Fruit fly (Drosophila melanogaster) whole organism, embryonic: ENCODE measurements around the gene CG6048.
A peak's percentile ranks its signal among the peaks of the same experiment; 100 is the strongest.

Source experiments
- Ada2b ChIP-seq: fragments of 200-800 bp; sonication (Bioruptor generic); IDR thresholded peaks from 2 replicates; pipeline ENCODE4 v1.3.6; 2022; ENCODE audit warnings: missing biosample characterization, missing genetic modification characterization
- Bdp1 ChIP-seq: fragments of 200-800 bp; sonication (Bioruptor generic); optimal IDR thresholded peaks from 3 replicates; lab custom pipeline; 2016; ENCODE audit warnings: missing biosample characterization, missing genetic modification characterization
- CG10321 ChIP-seq: fragments of 200-800 bp; sonication (Bioruptor generic); IDR thresholded peaks from 2 replicates; pipeline ENCODE4 v1.3.6; 2022; ENCODE audit warnings: missing biosample characterization, missing genetic modification characterization
- CG10979 ChIP-seq: fragments of 200-800 bp; sonication (Bioruptor generic); optimal IDR thresholded peaks from 2 replicates; lab custom pipeline; 2018; ENCODE audit warnings: missing biosample characterization, mild to moderate bottlenecking, missing genetic modification characterization, moderate library complexity
- CG11085 ChIP-seq: fragments of 200-800 bp; sonication (Bioruptor generic); IDR thresholded peaks from 2 replicates; pipeline ENCODE4 v1.3.6; 2022; ENCODE audit warnings: missing biosample characterization, missing genetic modification characterization
- CG11247 ChIP-seq: fragments of 200-800 bp; sonication (Bioruptor generic); IDR thresholded peaks from 2 replicates; pipeline ENCODE4 v1.3.6; 2022; ENCODE audit warnings: missing biosample characterization, missing genetic modification characterization
- CG12236 ChIP-seq: fragments of 200-800 bp; sonication (Bioruptor generic); optimal IDR thresholded peaks from 2 replicates; lab custom pipeline; 2016; ENCODE audit warnings: missing biosample characterization, missing genetic modification characterization
- CG1603 ChIP-seq: fragments of 200-800 bp; sonication (Bioruptor generic); optimal IDR thresholded peaks from 2 replicates; lab custom pipeline; 2019; ENCODE audit warnings: missing biosample characterization, mild to moderate bottlenecking, missing genetic modification characterization, moderate library complexity
- CG17612 ChIP-seq: fragments of 200-800 bp; sonication (Bioruptor generic); IDR thresholded peaks from 2 replicates; pipeline ENCODE4 v1.3.6; 2022; ENCODE audit warnings: missing biosample characterization, missing genetic modification characterization
- CG2678 ChIP-seq: fragments of 200-800 bp; sonication (Bioruptor generic); optimal IDR thresholded peaks from 3 replicates; lab custom pipeline; 2019; ENCODE audit warnings: missing biosample characterization, mild to moderate bottlenecking, missing genetic modification characterization, moderate library complexity
- CG3407 ChIP-seq: fragments of 200-800 bp; sonication (Bioruptor generic); optimal IDR thresholded peaks from 2 replicates; lab custom pipeline; 2018; ENCODE audit warnings: missing biosample characterization, mild to moderate bottlenecking, missing genetic modification characterization
- CG3838 ChIP-seq: fragments of 200-800 bp; sonication (Bioruptor generic); optimal IDR thresholded peaks from 3 replicates; lab custom pipeline; 2016; ENCODE audit warnings: missing biosample characterization, missing genetic modification characterization
- CG42726 ChIP-seq: fragments of 200-800 bp; sonication (Bioruptor generic); IDR thresholded peaks from 2 replicates; pipeline ENCODE4 v1.3.6; 2022; ENCODE audit warnings: missing biosample characterization, missing genetic modification characterization; ENCODE audit not compliant: partially characterized antibody
- CG4424 ChIP-seq: fragments of 200-800 bp; sonication (Bioruptor generic); optimal IDR thresholded peaks from 3 replicates; lab custom pipeline; 2016; ENCODE audit warnings: missing biosample characterization, missing genetic modification characterization
- CG4617 ChIP-seq: fragments of 200-800 bp; sonication (Bioruptor generic); optimal IDR thresholded peaks from 3 replicates; lab custom pipeline; 2016; ENCODE audit warnings: missing biosample characterization, missing genetic modification characterization, borderline replicate concordance
- CG7357 ChIP-seq: fragments of 200-800 bp; sonication (Bioruptor generic); IDR thresholded peaks from 3 replicates; pipeline ENCODE4 v1.3.6; 2022; ENCODE audit warnings: missing biosample characterization, missing genetic modification characterization
- CG8388 ChIP-seq: fragments of 200-800 bp; sonication (Bioruptor generic); optimal IDR thresholded peaks from 2 replicates; lab custom pipeline; 2019; ENCODE audit warnings: missing biosample characterization, mild to moderate bottlenecking, missing genetic modification characterization, moderate library complexity
- CG9727 ChIP-seq: fragments of 200-800 bp; sonication (Bioruptor generic); optimal IDR thresholded peaks from 3 replicates; lab custom pipeline; 2017; ENCODE audit warnings: missing biosample characterization, mild to moderate bottlenecking, missing genetic modification characterization
- CG9876 ChIP-seq: fragments of 200-800 bp; sonication (Bioruptor generic); optimal IDR thresholded peaks from 2 replicates; lab custom pipeline; 2016; ENCODE audit warnings: missing biosample characterization, missing genetic modification characterization
- CoRest ChIP-seq: fragments of 200-800 bp; sonication (Bioruptor generic); optimal IDR thresholded peaks from 3 replicates; lab custom pipeline; 2018; ENCODE audit warnings: missing biosample characterization, mild to moderate bottlenecking, missing genetic modification characterization, moderate library complexity
- Ets65A ChIP-seq: fragments of 200-800 bp; sonication (Bioruptor generic); peaks from one replicate; lab custom pipeline; 2016; ENCODE audit warnings: missing biosample characterization, missing genetic modification characterization
- HmgZ ChIP-seq: fragments of 200-800 bp; sonication (Bioruptor generic); optimal IDR thresholded peaks from 2 replicates; lab custom pipeline; 2018; ENCODE audit warnings: missing biosample characterization, mild to moderate bottlenecking, missing genetic modification characterization
- Hr3 ChIP-seq: fragments of 200-800 bp; sonication (Bioruptor generic); optimal IDR thresholded peaks from 3 replicates; lab custom pipeline; 2016; ENCODE audit warnings: missing biosample characterization, missing genetic modification characterization
- Kr ChIP-seq: fragments of 200-800 bp; sonication (Bioruptor generic); optimal IDR thresholded peaks from 2 replicates; lab custom pipeline; 2017; ENCODE audit warnings: missing biosample characterization, mild to moderate bottlenecking, missing genetic modification characterization
- Med ChIP-seq: fragments of 200-800 bp; sonication (Bioruptor generic); peaks from one replicate; lab custom pipeline; 2016; ENCODE audit warnings: missing biosample characterization, missing genetic modification characterization, mild to moderate bottlenecking, inconsistent platforms, moderate library complexity
- Spps ChIP-seq: fragments of 200-800 bp; sonication (Bioruptor generic); optimal IDR thresholded peaks from 2 replicates; lab custom pipeline; 2018; ENCODE audit warnings: missing biosample characterization, mild to moderate bottlenecking, missing genetic modification characterization
- al ChIP-seq: fragments of 200-800 bp; sonication (Bioruptor generic); IDR thresholded peaks from 2 replicates; pipeline ENCODE4 v1.3.6; 2022; ENCODE audit warnings: missing biosample characterization, missing genetic modification characterization
- bigmax ChIP-seq: fragments of 200-800 bp; sonication (Bioruptor generic); optimal IDR thresholded peaks from 2 replicates; lab custom pipeline; 2018; ENCODE audit warnings: missing biosample characterization, mild to moderate bottlenecking, missing genetic modification characterization
- btn ChIP-seq: fragments of 200-800 bp; sonication (Bioruptor generic); optimal IDR thresholded peaks from 2 replicates; lab custom pipeline; 2016; ENCODE audit warnings: missing biosample characterization, missing genetic modification characterization
- cg ChIP-seq: fragments of 200-800 bp; sonication (Bioruptor generic); optimal IDR thresholded peaks from 3 replicates; lab custom pipeline; 2019; ENCODE audit warnings: missing biosample characterization, mild to moderate bottlenecking, missing genetic modification characterization, moderate library complexity
- ci ChIP-seq: fragments of 200-800 bp; sonication (Bioruptor generic); IDR thresholded peaks from 3 replicates; pipeline ENCODE4 v1.3.6; 2022; ENCODE audit warnings: missing biosample characterization, missing genetic modification characterization
- en ChIP-seq: fragments of 200-800 bp; sonication (Bioruptor generic); optimal IDR thresholded peaks from 2 replicates; lab custom pipeline; 2016; ENCODE audit warnings: missing biosample characterization, missing genetic modification characterization
- fd3F ChIP-seq: fragments of 200-800 bp; sonication (Bioruptor generic); optimal IDR thresholded peaks from 2 replicates; lab custom pipeline; 2018; ENCODE audit warnings: missing biosample characterization, mild to moderate bottlenecking, missing genetic modification characterization, moderate library complexity
- fd64A ChIP-seq: fragments of 200-800 bp; sonication (Bioruptor generic); optimal IDR thresholded peaks from 3 replicates; lab custom pipeline; 2018; ENCODE audit warnings: missing biosample characterization, mild to moderate bottlenecking, missing genetic modification characterization
- gcm2 ChIP-seq: fragments of 200-800 bp; sonication (Bioruptor generic); optimal IDR thresholded peaks from 2 replicates; lab custom pipeline; 2016; ENCODE audit warnings: missing biosample characterization, missing genetic modification characterization
- gsb ChIP-seq: fragments of 200-800 bp; sonication (Bioruptor generic); IDR thresholded peaks from 2 replicates; pipeline ENCODE4 v1.3.6; 2022; ENCODE audit warnings: missing biosample characterization, missing genetic modification characterization
- hkb ChIP-seq, 2 experiments: fragments of 200-800 bp in 1 of 2; fragments of >200 bp in 1 of 2; sonication (Bioruptor generic) in 1 of 2; IDR thresholded peaks in 1 of 2; optimal IDR thresholded peaks in 1 of 2; 2 replicates each; pipeline versions ENCODE4 v1.3.6 to Lab custom; 2017 to 2022; ENCODE audit warnings: missing biosample characterization in 1 of 2, missing genetic modification characterization in 1 of 2
- inv ChIP-seq: fragments of 200-800 bp; sonication (Bioruptor generic); IDR thresholded peaks from 2 replicates; pipeline ENCODE4 v1.3.6; 2022; ENCODE audit warnings: missing biosample characterization, missing genetic modification characterization; ENCODE audit not compliant: partially characterized antibody
- knrl ChIP-seq: fragments of 200-800 bp; sonication (Bioruptor generic); IDR thresholded peaks from 3 replicates; pipeline ENCODE4 v1.3.6; 2022; ENCODE audit warnings: missing biosample characterization, missing genetic modification characterization; ENCODE audit not compliant: partially characterized antibody
- luna ChIP-seq: fragments of 200-800 bp; sonication (Bioruptor generic); optimal IDR thresholded peaks from 2 replicates; lab custom pipeline; 2016; ENCODE audit warnings: missing biosample characterization, missing genetic modification characterization
- mld ChIP-seq: fragments of 200-800 bp; sonication (Bioruptor generic); IDR thresholded peaks from 3 replicates; pipeline ENCODE4 v1.3.6; 2022; ENCODE audit warnings: missing biosample characterization, missing genetic modification characterization; ENCODE audit not compliant: partially characterized antibody
- nerfin-1 ChIP-seq: fragments of 200-800 bp; sonication (Bioruptor generic); optimal IDR thresholded peaks from 3 replicates; lab custom pipeline; 2019; ENCODE audit warnings: missing biosample characterization, mild to moderate bottlenecking, missing genetic modification characterization, moderate library complexity
- nerfin-2 ChIP-seq: fragments of 200-800 bp; sonication (Bioruptor generic); IDR thresholded peaks from 2 replicates; pipeline ENCODE4 v1.3.6; 2022; ENCODE audit warnings: missing biosample characterization, missing genetic modification characterization; ENCODE audit not compliant: partially characterized antibody
- schlank ChIP-seq: fragments of 200-800 bp; sonication (Bioruptor generic); optimal IDR thresholded peaks from 2 replicates; lab custom pipeline; 2018; ENCODE audit warnings: missing biosample characterization, mild to moderate bottlenecking, missing genetic modification characterization
- sd ChIP-seq: fragments of 200-800 bp; sonication (Bioruptor generic); optimal IDR thresholded peaks from 3 replicates; lab custom pipeline; 2018; ENCODE audit warnings: missing biosample characterization, mild to moderate bottlenecking, missing genetic modification characterization, moderate library complexity
- ssp ChIP-seq: fragments of 200-800 bp; sonication (Bioruptor generic); IDR thresholded peaks from 2 replicates; pipeline ENCODE4 v1.3.6; 2022; ENCODE audit warnings: missing biosample characterization, missing genetic modification characterization
- ttk ChIP-seq: fragments of 200-800 bp; sonication (Bioruptor generic); IDR thresholded peaks from 2 replicates; pipeline ENCODE4 v2.1.2; 2022; ENCODE audit warnings: missing biosample characterization, missing genetic modification characterization
- unpg ChIP-seq: fragments of 200-800 bp; sonication (Bioruptor generic); optimal IDR thresholded peaks from 3 replicates; lab custom pipeline; 2018; ENCODE audit warnings: missing biosample characterization, mild to moderate bottlenecking, missing genetic modification characterization, moderate library complexity

CG6048 gene

DNA sequence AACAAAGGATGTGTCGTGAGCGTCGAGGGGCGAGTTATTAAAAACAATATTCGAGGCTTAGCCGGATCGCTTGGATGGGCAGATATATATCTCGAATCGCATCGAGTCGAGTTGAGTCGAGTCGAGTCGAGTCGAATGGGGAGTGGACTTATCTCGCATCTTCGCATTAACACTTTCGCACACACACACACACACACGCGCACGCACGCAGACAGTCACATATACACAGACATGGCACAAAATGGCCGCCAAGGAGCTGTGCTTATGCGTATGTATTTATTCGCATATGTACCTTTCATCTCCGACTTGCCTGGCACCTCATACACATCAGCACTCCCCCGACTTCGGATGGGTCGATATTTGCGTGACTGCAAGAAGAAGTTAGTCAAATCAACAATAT, 45.6 kb downstream of the CG6048 start (continued):
- TF ChIP-seq btn (GFP tag; lab: Kevin White, UChicago) (no peak), schlank (tag; lab: Kevin White, UChicago) (no peak), CG4617 (GFP tag; lab: Kevin White, UChicago) (no peak), nerfin-2 (GFP tag; lab: Robert Waterston, UW) (no peak), nerfin-1 (tag; lab: Kevin White, UChicago) (no peak), sd (tag; lab: Kevin White, UChicago) (no peak), CG3838 (GFP tag; lab: Kevin White, UChicago) (no peak), luna (GFP tag; lab: Kevin White, UChicago) (no peak), cg (GFP tag; lab: Kevin White, UChicago) (peak; percentile 35), Med (peak; percentile 15), al (GFP tag; lab: Robert Waterston, UW) (no peak), gcm2 (GFP tag; lab: Kevin White, UChicago) (no peak), CG9876 (no peak), Ets65A (GFP tag; lab: Kevin White, UChicago) (no peak), Spps (tag; lab: Kevin White, UChicago) (no peak), CG2678 (tag; lab: Kevin White, UChicago) (no peak)
- TF ChIP-seq, all 482 proteins: peak for 6

DNA sequence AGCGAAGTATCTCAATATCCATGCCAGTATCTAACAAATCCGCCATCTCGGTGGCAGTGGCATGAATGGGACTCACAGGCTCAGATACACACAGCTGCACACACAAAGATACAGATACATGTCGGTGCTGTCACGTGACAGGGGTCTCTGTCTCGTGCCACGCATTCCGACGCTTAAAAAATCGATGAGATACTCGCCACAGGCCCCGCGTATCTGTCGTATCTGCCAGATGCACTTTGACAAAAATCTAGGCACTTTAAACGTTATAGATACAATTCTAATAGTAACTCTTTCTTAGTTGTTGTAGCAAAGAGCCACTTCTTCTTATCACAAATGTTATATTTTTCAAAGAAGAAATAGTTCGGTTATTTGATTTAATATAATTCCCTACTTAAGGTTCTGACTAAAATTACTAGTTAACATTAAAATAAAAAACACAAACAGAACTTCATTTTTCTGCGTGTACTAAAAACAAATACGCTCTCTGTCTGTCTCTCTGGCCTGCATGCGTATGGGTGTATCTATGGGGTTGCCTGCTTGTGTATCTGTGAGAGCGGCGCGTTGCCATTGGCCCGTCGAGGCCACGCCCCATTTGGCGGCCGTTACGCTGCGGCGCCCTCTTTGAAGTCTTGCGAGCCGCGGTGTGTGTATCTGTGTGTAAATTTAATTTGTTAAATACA, 48.5 kb downstream of the CG6048 start, which contains the start of gene CG4766:
TSS of gene CG4766 (minus strand) at position 51 of the 680 bp plus-strand sequence.
- TF ChIP-seq CG11085: 0 out of 2 replicates have a peak, but pooled peaks have one; percentile 10
- peak; percentile 69 for TF ChIP-seq CG1603 (tag; lab: Kevin White, UChicago)
- TF ChIP-seq CG12236 (GFP tag; lab: Kevin White, UChicago): peak; percentile 76
- TF ChIP-seq hkb (optimal IDR thresholded peaks at IDR 0.05; lab: Kevin White, UChicago): no peak
- peak; percentile 74 for TF ChIP-seq hkb (GFP tag; IDR thresholded peaks at IDR 0.05; lab: Robert Waterston, UW)
- peak; percentile 58 for TF ChIP-seq HmgZ (tag; lab: Kevin White, UChicago)
- TF ChIP-seq CG4424 (GFP tag; lab: Kevin White, UChicago): peak; percentile 90
- peak; percentile 62 for TF ChIP-seq ssp
- TF ChIP-seq CG11247 (GFP tag; lab: Robert Waterston, UW): peak; percentile 54; the same call in 1 of the 2 replicates
- 0 out of 2 replicates have a peak, but pooled peaks have one; percentile 31 for TF ChIP-seq CG10321 (GFP tag; lab: Robert Waterston, UW)
- 0 out of 2 replicates have a peak, but pooled peaks have one; percentile 42 for TF ChIP-seq gsb
- TF ChIP-seq ttk (GFP tag; lab: Robert Waterston, UW): peak; percentile 74
- TF ChIP-seq Kr (GFP tag; lab: Kevin White, UChicago): peak; percentile 21
- no peak for TF ChIP-seq inv (GFP tag; lab: Robert Waterston, UW)
- no peak for TF ChIP-seq knrl (GFP tag; lab: Robert Waterston, UW)
- TF ChIP-seq mld: no peak
- peak; percentile 88 for TF ChIP-seq CG8388 (GFP tag; lab: Kevin White, UChicago)
- peak; percentile 77 for TF ChIP-seq Ada2b (GFP tag; lab: Robert Waterston, UW)
- TF ChIP-seq CG9727: peak; percentile 92
- TF ChIP-seq unpg (GFP tag; lab: Kevin White, UChicago): peak; percentile 82
- TF ChIP-seq CG10979 (tag; lab: Kevin White, UChicago): peak; percentile 94
- peak; percentile 86 for TF ChIP-seq Hr3
- TF ChIP-seq fd3F (GFP tag; lab: Kevin White, UChicago): peak; percentile 52
- peak; percentile 86 for TF ChIP-seq ci
- TF ChIP-seq fd64A (GFP tag; lab: Kevin White, UChicago): peak; percentile 58
- no peak for TF ChIP-seq bigmax (GFP tag; lab: Kevin White, UChicago)
- TF ChIP-seq CG42726 (GFP tag; lab: Robert Waterston, UW): no peak
- TF ChIP-seq CG17612 (GFP tag; lab: Robert Waterston, UW): 0 out of 2 replicates have a peak, but pooled peaks have one; percentile 30
- TF ChIP-seq en (GFP tag; lab: Kevin White, UChicago): peak; percentile 72
- TF ChIP-seq CoRest (tag; lab: Kevin White, UChicago): peak; percentile 90
- TF ChIP-seq Bdp1 (GFP tag; lab: Kevin White, UChicago): peak; percentile 74
- peak; percentile 78 for TF ChIP-seq CG3407 (GFP tag; lab: Kevin White, UChicago)
- peak; percentile 63; the same call in 2 of the 3 replicates for TF ChIP-seq CG7357
